Fruit fly (Drosophila melanogaster): Measurements from ENCODE around the gene CG17784.
A peak's percentile ranks its signal among the peaks of the same experiment; 100 is the strongest.

The CG17784 gene

dm6 chr3R:24319632-24320341 lies 45.0 kb downstream of the CG17784 start:
- no peak for TF ChIP-seq Rel (GFP tag; optimal IDR thresholded peaks at IDR 0.05)
- peak; percentile 87 for TF ChIP-seq Rel (tag; optimal IDR thresholded peaks at IDR 0.05)
- TF ChIP-seq psq (GFP tag; optimal IDR thresholded peaks at IDR 0.05) = no peak

dm6 chr3R:24319083-24319381 lies 45.7 kb downstream of the CG17784 start:
- TF ChIP-seq sage (GFP tag; optimal IDR thresholded peaks at IDR 0.05) (no peak), rgr (GFP tag; optimal IDR thresholded peaks at IDR 0.05) (no peak), Sp1 (GFP tag; optimal IDR thresholded peaks at IDR 0.05) (no peak), usp (GFP tag; optimal IDR thresholded peaks at IDR 0.05) (no peak)

- TF ChIP-seq woc (GFP tag; optimal IDR thresholded peaks at IDR 0.05) = no peak
- TF ChIP-seq Vsx2 (GFP tag; optimal IDR thresholded peaks at IDR 0.05; ENCODE audit: partially characterized antibody) = no peak
- TF ChIP-seq Dif (GFP tag; optimal IDR thresholded peaks at IDR 0.05; ENCODE audit: partially characterized antibody) = no peak
- no peak for TF ChIP-seq br (GFP tag; optimal IDR thresholded peaks at IDR 0.05)
- TF ChIP-seq sv (GFP tag; optimal IDR thresholded peaks at IDR 0.05) = peak; percentile 28
- TF ChIP-seq HLH106 (tag; optimal IDR thresholded peaks at IDR 0.05) = peak; percentile 7
- no peak for TF ChIP-seq Dfd (GFP tag; optimal IDR thresholded peaks at IDR 0.05)
- TF ChIP-seq Jra (GFP tag; optimal IDR thresholded peaks at IDR 0.05) = no peak
- TF ChIP-seq Hr78 (GFP tag; optimal IDR thresholded peaks at IDR 0.05) = no peak
- TF ChIP-seq GATAd (GFP tag; optimal IDR thresholded peaks at IDR 0.05) = no peak
- no peak for TF ChIP-seq lola (GFP tag; optimal IDR thresholded peaks at IDR 0.05)
- TF ChIP-seq dsf (GFP tag; optimal IDR thresholded peaks at IDR 0.05; ENCODE audit: borderline replicate concordance) = no peak
- TF ChIP-seq CrebA (GFP tag; optimal IDR thresholded peaks at IDR 0.05; ENCODE audit: borderline replicate concordance) = no peak
- TF ChIP-seq sage (GFP tag; optimal IDR thresholded peaks at IDR 0.05) = no peak
- no peak for TF ChIP-seq h (GFP tag; optimal IDR thresholded peaks at IDR 0.05)
- TF ChIP-seq usp (GFP tag; optimal IDR thresholded peaks at IDR 0.05) = no peak
- TF ChIP-seq CG9705 (GFP tag; optimal IDR thresholded peaks at IDR 0.05) = peak; percentile 15
- TF ChIP-seq Mio (GFP tag; optimal IDR thresholded peaks at IDR 0.05) = no peak
- no peak for TF ChIP-seq Rel (GFP tag; optimal IDR thresholded peaks at IDR 0.05)
- no peak for TF ChIP-seq Rel (tag; optimal IDR thresholded peaks at IDR 0.05)
- no peak for TF ChIP-seq rgr (GFP tag; optimal IDR thresholded peaks at IDR 0.05)
- TF ChIP-seq Abd-B (GFP tag; optimal IDR thresholded peaks at IDR 0.05) = no peak
- TF ChIP-seq N (GFP tag; optimal IDR thresholded peaks at IDR 0.05) = no peak
- peak in 1 of 2 experiments; percentile 32 for TF ChIP-seq foxo (GFP tag; optimal IDR thresholded peaks at IDR 0.05)
- TF ChIP-seq ey (GFP tag; optimal IDR thresholded peaks at IDR 0.05) = peak; percentile 31
- TF ChIP-seq OdsH (GFP tag; optimal IDR thresholded peaks at IDR 0.05) = no peak
- peak; percentile 66 for TF ChIP-seq Hr83 (GFP tag; optimal IDR thresholded peaks at IDR 0.05; ENCODE audit: poor library complexity, severe bottlenecking)
- TF ChIP-seq Myc (optimal IDR thresholded peaks at IDR 0.05) = peak; percentile 26
- no peak for TF ChIP-seq CG32264 (GFP tag; optimal IDR thresholded peaks at IDR 0.05)
- no peak for TF ChIP-seq jim (GFP tag; optimal IDR thresholded peaks at IDR 0.05)
- no peak for TF ChIP-seq pan (optimal IDR thresholded peaks at IDR 0.05)
- TF ChIP-seq psq (GFP tag; optimal IDR thresholded peaks at IDR 0.05) = peak; percentile 48
- TF ChIP-seq Hnf4 (GFP tag; optimal IDR thresholded peaks at IDR 0.05) = no peak
- TF ChIP-seq dmrt93B (GFP tag; optimal IDR thresholded peaks at IDR 0.05) = no peak
- no peak for TF ChIP-seq fru (GFP tag; optimal IDR thresholded peaks at IDR 0.05)
- TF ChIP-seq dl (GFP tag; optimal IDR thresholded peaks at IDR 0.05; ENCODE audit: insufficient read depth in 1 of 2, partially characterized antibody in 2 of 2) = no peak
- TF ChIP-seq brk (GFP tag; optimal IDR thresholded peaks at IDR 0.05) = no peak
- no peak for TF ChIP-seq tai (GFP tag; optimal IDR thresholded peaks at IDR 0.05)
- TF ChIP-seq Sp1 (GFP tag; optimal IDR thresholded peaks at IDR 0.05) = no peak
These were observed 46.3 kb downstream of the CG17784 start, which contains the start of the genes Nab2 and BRWD3 for dm6 chr3R:24318217-24319082. Gene Nab2 (minus strand): TSS chr3R:24318419. Gene BRWD3 (plus strand): TSS chr3R:24319000.
